Fruit fly (Drosophila melanogaster) whole organism, adult: Measurements from ENCODE around the gene Ppm1.

Experiments
- CG14711 ChIP-seq: fragments of 200-800 bp; sonication (Bioruptor generic); optimal IDR thresholded peaks from 2 replicates; lab custom pipeline; 2018; ENCODE audit warnings: missing biosample characterization, mild to moderate bottlenecking, missing genetic modification characterization, moderate library complexity
- CG7045 ChIP-seq: fragments of 200-800 bp; sonication (Bioruptor generic); optimal IDR thresholded peaks from 2 replicates; lab custom pipeline; 2017; ENCODE audit warnings: missing biosample characterization, mild to moderate bottlenecking, missing genetic modification characterization

DNA sequence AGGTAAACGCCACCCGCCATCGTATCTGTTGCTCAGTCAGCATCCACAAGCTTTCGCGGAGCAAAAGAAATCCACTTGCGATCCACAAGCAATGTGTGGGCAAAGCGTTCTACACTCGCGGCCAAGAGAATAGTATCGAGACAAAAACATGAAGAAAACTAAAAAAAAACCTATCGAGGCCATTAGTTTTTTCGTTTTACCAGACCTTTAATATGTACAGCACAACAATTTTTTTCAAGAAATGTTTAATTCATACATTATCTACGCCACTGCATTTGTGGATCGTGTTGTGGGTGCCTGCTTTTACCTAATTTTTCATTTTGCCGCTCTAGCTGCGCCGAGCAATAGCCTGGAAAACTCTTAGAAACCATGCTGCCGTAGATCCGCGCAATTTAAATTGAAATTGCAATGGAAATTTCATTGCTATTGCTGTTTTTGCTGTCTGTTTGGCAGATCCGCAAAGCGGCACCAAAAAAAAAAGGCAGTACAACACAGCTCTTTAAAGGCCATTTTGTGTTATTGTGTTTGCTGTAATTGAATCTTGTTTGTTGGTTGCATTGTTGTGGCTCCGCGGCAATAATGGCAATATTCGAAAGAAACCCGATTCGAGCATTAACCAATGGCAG lies 18.0 kb upstream of the Ppm1 start:
- TF ChIP-seq CG7045 (GFP tag; lab: Kevin White, UChicago) (peak; percentile 75), CG14711 (tag; lab: Kevin White, UChicago) (peak; percentile 66)
